Fruit fly (Drosophila melanogaster) whole organism, embryonic: Measurements from ENCODE around the gene Sar1.

ENCODE experiments used
- B-H1 ChIP-seq: fragments of 200-800 bp; sonication (Bioruptor generic); IDR thresholded peaks from 3 replicates; pipeline ENCODE4 v1.3.6; 2022; ENCODE audit warnings: missing biosample characterization, missing genetic modification characterization
- BEAF-32 ChIP-seq: fragments of 200-800 bp; sonication (Bioruptor generic); optimal IDR thresholded peaks from 3 replicates; lab custom pipeline; 2017; ENCODE audit warnings: missing biosample characterization, missing genetic modification characterization, mild to moderate bottlenecking, moderate library complexity, missing genetic modification reagents
- CG10147 ChIP-seq: fragments of 200-800 bp; sonication (Bioruptor generic); optimal IDR thresholded peaks from 2 replicates; lab custom pipeline; 2019; ENCODE audit warnings: missing biosample characterization, mild to moderate bottlenecking, missing genetic modification characterization, moderate library complexity
- CG11247 ChIP-seq: fragments of 200-800 bp; sonication (Bioruptor generic); IDR thresholded peaks from 2 replicates; pipeline ENCODE4 v1.3.6; 2022; ENCODE audit warnings: missing biosample characterization, missing genetic modification characterization
- CG12942 ChIP-seq: fragments of 200-800 bp; sonication (Bioruptor generic); optimal IDR thresholded peaks from 3 replicates; lab custom pipeline; 2016; ENCODE audit warnings: missing biosample characterization, missing genetic modification characterization
- CG14014 ChIP-seq: fragments of 200-800 bp; sonication (Bioruptor generic); IDR thresholded peaks from 2 replicates; pipeline ENCODE4 v1.3.6; 2022; ENCODE audit warnings: missing biosample characterization, missing genetic modification characterization
- CG14860 ChIP-seq: fragments of 200-800 bp; sonication (Bioruptor generic); IDR thresholded peaks from 3 replicates; pipeline ENCODE4 v1.3.6; 2022; ENCODE audit warnings: missing biosample characterization, missing genetic modification characterization; ENCODE audit not compliant: partially characterized antibody
- CG17359 ChIP-seq: fragments of 200-800 bp; sonication (Bioruptor generic); optimal IDR thresholded peaks from 3 replicates; lab custom pipeline; 2018; ENCODE audit warnings: missing biosample characterization, mild to moderate bottlenecking, missing genetic modification characterization, moderate library complexity
- CG17912 ChIP-seq: fragments of 200-800 bp; sonication (Bioruptor generic); optimal IDR thresholded peaks from 2 replicates; lab custom pipeline; 2018; ENCODE audit warnings: missing biosample characterization, mild to moderate bottlenecking, missing genetic modification characterization
- CG3726 ChIP-seq: fragments of 200-800 bp; sonication (Bioruptor generic); IDR thresholded peaks from 3 replicates; pipeline ENCODE4, ENCODE4 v1.3.6; 2022; ENCODE audit warnings: missing biosample characterization, missing genetic modification characterization
- CG3995 ChIP-seq: fragments of 200-800 bp; sonication (Bioruptor generic); optimal IDR thresholded peaks from 3 replicates; lab custom pipeline; 2016; ENCODE audit warnings: missing biosample characterization, missing genetic modification characterization
- CG4282 ChIP-seq: fragments of 200-800 bp; sonication (Bioruptor generic); optimal IDR thresholded peaks from 2 replicates; lab custom pipeline; 2016; ENCODE audit warnings: missing biosample characterization, missing genetic modification characterization
- CG6765 ChIP-seq: fragments of 200-800 bp; sonication (Bioruptor generic); optimal IDR thresholded peaks from 3 replicates; lab custom pipeline; 2017; ENCODE audit warnings: missing biosample characterization, mild to moderate bottlenecking, missing genetic modification characterization
- CG6813 ChIP-seq: fragments of 200-800 bp; sonication (Bioruptor generic); optimal IDR thresholded peaks from 2 replicates; lab custom pipeline; 2017; ENCODE audit warnings: missing biosample characterization, missing genetic modification characterization, mild to moderate bottlenecking, moderate library complexity, missing genetic modification reagents
- CG7556 ChIP-seq: fragments of 200-800 bp; sonication (Bioruptor generic); optimal IDR thresholded peaks from 2 replicates; lab custom pipeline; 2017; ENCODE audit warnings: missing biosample characterization, mild to moderate bottlenecking, missing genetic modification characterization
- CG8089 ChIP-seq: fragments of 200-800 bp; sonication (Bioruptor generic); optimal IDR thresholded peaks from 3 replicates; lab custom pipeline; 2016; ENCODE audit warnings: missing biosample characterization, missing genetic modification characterization
- CG9609 ChIP-seq: fragments of 200-800 bp; sonication (Bioruptor generic); optimal IDR thresholded peaks from 3 replicates; lab custom pipeline; 2016; ENCODE audit warnings: missing biosample characterization, missing genetic modification characterization
- CHES-1-like ChIP-seq: fragments of 200-800 bp; sonication (Bioruptor generic); optimal IDR thresholded peaks from 2 replicates; lab custom pipeline; 2016; ENCODE audit warnings: missing biosample characterization, missing genetic modification characterization
- H15 ChIP-seq: fragments of 200-800 bp; sonication (Bioruptor generic); IDR thresholded peaks from 3 replicates; pipeline ENCODE4 v1.3.6; 2022; ENCODE audit warnings: missing biosample characterization, missing genetic modification characterization
- HmgD ChIP-seq: fragments of 200-800 bp; sonication (Bioruptor generic); optimal IDR thresholded peaks from 3 replicates; lab custom pipeline; 2016; ENCODE audit warnings: missing biosample characterization, missing genetic modification characterization
- Jarid2 ChIP-seq: fragments of 200-800 bp; sonication (Bioruptor generic); optimal IDR thresholded peaks from 3 replicates; lab custom pipeline; 2017; ENCODE audit warnings: mild to moderate bottlenecking, missing biosample characterization, missing genetic modification reagents, missing genetic modification characterization
- Lhr ChIP-seq: fragments of 200-800 bp; sonication (Bioruptor generic); optimal IDR thresholded peaks from 3 replicates; lab custom pipeline; 2017; ENCODE audit warnings: mild to moderate bottlenecking, missing biosample characterization, missing genetic modification reagents, missing genetic modification characterization
- Mad ChIP-seq: fragments of 200-800 bp; sonication (Bioruptor generic); optimal IDR thresholded peaks from 2 replicates; lab custom pipeline; 2016; ENCODE audit warnings: missing biosample characterization, missing genetic modification characterization
- NFAT ChIP-seq: fragments of 200-800 bp; sonication (Bioruptor generic); IDR thresholded peaks from 2 replicates; pipeline ENCODE4 v1.3.6; 2022; ENCODE audit warnings: missing biosample characterization, missing genetic modification characterization
- NfI ChIP-seq: fragments of 200-800 bp; sonication (Bioruptor generic); optimal IDR thresholded peaks from 3 replicates; lab custom pipeline; 2018; ENCODE audit warnings: missing biosample characterization, mild to moderate bottlenecking, missing genetic modification characterization, moderate library complexity
- Rx ChIP-seq: fragments of 200-800 bp; sonication (Bioruptor generic); IDR thresholded peaks from 2 replicates; pipeline ENCODE4 v1.3.6; 2022; ENCODE audit warnings: missing biosample characterization, missing genetic modification characterization
- Tbp ChIP-seq: fragments of >200 bp; optimal IDR thresholded peaks from 2 replicates; lab custom pipeline; 2018; ENCODE audit warnings: missing biosample characterization, missing genetic modification characterization
- Vsx1 ChIP-seq: fragments of 200-800 bp; sonication (Bioruptor generic); optimal IDR thresholded peaks from 2 replicates; lab custom pipeline; 2017; ENCODE audit warnings: missing biosample characterization, mild to moderate bottlenecking, missing genetic modification characterization, missing genetic modification reagents
- amos ChIP-seq: fragments of 200-800 bp; sonication (Bioruptor generic); IDR thresholded peaks from 2 replicates; pipeline ENCODE4 v1.3.6; 2022; ENCODE audit warnings: missing biosample characterization, missing genetic modification characterization; ENCODE audit not compliant: partially characterized antibody
- az2 ChIP-seq: fragments of 200-800 bp; sonication (Bioruptor generic); optimal IDR thresholded peaks from 3 replicates; lab custom pipeline; 2016; ENCODE audit warnings: missing biosample characterization, missing genetic modification characterization
- bigmax ChIP-seq: fragments of 200-800 bp; sonication (Bioruptor generic); optimal IDR thresholded peaks from 2 replicates; lab custom pipeline; 2018; ENCODE audit warnings: missing biosample characterization, mild to moderate bottlenecking, missing genetic modification characterization
- bsh ChIP-seq, 2 experiments: fragments of 200-800 bp; sonication (Bioruptor generic); optimal IDR thresholded peaks; 2 replicates each; lab custom pipeline; 2017 to 2018; ENCODE audit warnings: mild to moderate bottlenecking in 2 of 2, missing biosample characterization in 2 of 2, missing genetic modification characterization in 2 of 2, moderate library complexity in 1 of 2
- cad ChIP-seq: fragments of >200 bp; optimal IDR thresholded peaks from 2 replicates; lab custom pipeline; 2017; ENCODE audit warnings: missing biosample characterization, missing genetic modification characterization
- caup ChIP-seq: fragments of 200-800 bp; sonication (Bioruptor generic); optimal IDR thresholded peaks from 3 replicates; lab custom pipeline; 2017; ENCODE audit warnings: missing biosample characterization, mild to moderate bottlenecking, missing genetic modification characterization, moderate library complexity; ENCODE audit not compliant: severe bottlenecking
- emc ChIP-seq: fragments of 200-800 bp; sonication (Bioruptor generic); optimal IDR thresholded peaks from 2 replicates; lab custom pipeline; 2016; ENCODE audit warnings: missing biosample characterization, missing genetic modification characterization
- eyg ChIP-seq: fragments of 200-800 bp; sonication (Bioruptor generic); optimal IDR thresholded peaks from 3 replicates; lab custom pipeline; 2016; ENCODE audit warnings: missing biosample characterization, missing genetic modification characterization
- ind ChIP-seq: fragments of 200-800 bp; sonication (Bioruptor generic); optimal IDR thresholded peaks from 3 replicates; lab custom pipeline; 2016; ENCODE audit warnings: missing biosample characterization, missing genetic modification characterization
- klu ChIP-seq: fragments of 200-800 bp; sonication (Bioruptor generic); IDR thresholded peaks from 2 replicates; pipeline ENCODE4 v1.3.6; 2022; ENCODE audit warnings: missing biosample characterization, missing genetic modification characterization
- lbe ChIP-seq: fragments of 200-800 bp; sonication (Bioruptor generic); optimal IDR thresholded peaks from 2 replicates; lab custom pipeline; 2016; ENCODE audit warnings: missing biosample characterization, mild to moderate bottlenecking, missing genetic modification characterization
- lola ChIP-seq, 3 experiments: fragments of >200 bp in 2 of 3; fragments of 200-800 bp in 1 of 3; sonication (Bioruptor generic) in 1 of 3; optimal IDR thresholded peaks; 2 replicates each; lab custom pipeline; 2017 to 2019; ENCODE audit warnings: missing biosample characterization in 3 of 3, missing genetic modification characterization in 3 of 3, mild to moderate bottlenecking in 1 of 3, moderate library complexity in 1 of 3
- lov ChIP-seq, 2 experiments: fragments of 200-800 bp in 1 of 2; fragments of >200 bp in 1 of 2; sonication (Bioruptor generic) in 1 of 2; IDR thresholded peaks in 1 of 2; optimal IDR thresholded peaks in 1 of 2; 2 replicates in 1 of 2; 3 replicates in 1 of 2; pipeline versions ENCODE4 v1.3.6 to Lab custom; 2017 to 2022; ENCODE audit warnings: missing biosample characterization in 1 of 2, missing genetic modification characterization in 1 of 2
- salm ChIP-seq: fragments of 200-800 bp; sonication (Bioruptor generic); optimal IDR thresholded peaks from 2 replicates; lab custom pipeline; 2018; ENCODE audit warnings: missing biosample characterization, mild to moderate bottlenecking, missing genetic modification characterization
- sna ChIP-seq: fragments of 200-800 bp; sonication (Bioruptor generic); IDR thresholded peaks from 2 replicates; pipeline ENCODE4 v1.3.6; 2022; ENCODE audit warnings: missing biosample characterization, missing genetic modification characterization; ENCODE audit not compliant: partially characterized antibody
- tap ChIP-seq: fragments of 200-800 bp; optimal IDR thresholded peaks from 3 replicates; lab custom pipeline; 2019; ENCODE audit warnings: missing biosample characterization, mild to moderate bottlenecking, missing genetic modification characterization, moderate library complexity
- tin ChIP-seq: fragments of 200-800 bp; sonication (Bioruptor generic); optimal IDR thresholded peaks from 3 replicates; lab custom pipeline; 2016; ENCODE audit warnings: missing biosample characterization, missing genetic modification characterization
- ttk ChIP-seq: fragments of 200-800 bp; sonication (Bioruptor generic); IDR thresholded peaks from 2 replicates; pipeline ENCODE4 v2.1.2; 2022; ENCODE audit warnings: missing biosample characterization, missing genetic modification characterization
- usp ChIP-seq: fragments of >200 bp; optimal IDR thresholded peaks from 2 replicates; lab custom pipeline; 2017; ENCODE audit warnings: missing biosample characterization, missing genetic modification characterization
- wdn ChIP-seq: fragments of 200-800 bp; sonication (Bioruptor generic); IDR thresholded peaks from 2 replicates; pipeline ENCODE4 v1.3.6; 2022; ENCODE audit warnings: missing biosample characterization, missing genetic modification characterization

The Sar1 gene

DNA sequence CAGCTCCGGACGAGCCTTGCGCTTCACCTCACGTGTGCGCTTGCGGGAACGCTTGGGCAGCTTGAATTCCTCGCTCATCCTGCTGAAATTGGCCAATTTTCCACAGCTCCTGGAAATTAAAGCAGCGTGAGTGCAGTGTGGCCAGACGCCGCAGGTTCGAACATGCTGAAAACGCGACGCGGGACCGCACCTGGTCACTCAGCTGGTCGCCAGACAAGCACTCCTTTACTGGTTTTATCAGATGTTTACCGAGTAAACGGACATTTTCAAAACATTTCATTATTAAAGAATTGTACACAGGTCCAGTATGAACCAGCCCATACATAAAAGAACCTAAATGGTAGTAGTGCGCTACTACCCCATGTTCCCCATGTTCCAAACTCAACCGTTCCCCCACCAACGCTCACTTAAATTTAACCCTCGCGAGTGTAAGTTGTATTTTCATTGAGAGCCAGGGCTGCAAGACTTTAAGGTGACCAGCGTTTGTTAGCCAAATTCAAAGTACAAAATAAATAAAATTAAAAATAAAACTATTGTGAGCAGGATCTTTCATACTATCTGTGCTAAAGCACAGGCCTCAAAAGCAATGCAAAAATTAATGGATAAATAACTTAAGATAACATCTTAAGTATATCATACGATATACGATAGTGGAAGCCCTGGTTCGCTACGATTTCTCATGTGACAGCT is 5.9 kb downstream of the Sar1 start, which contains the start of the genes JMJD6, CG7071 and Muted (continued):
- TF ChIP-seq lola (GFP tag; optimal IDR thresholded peaks at IDR 0.05; lab: Kevin White, UChicago), result peak in 1 of 3 experiments; percentile 88
- peak; percentile 64 for TF ChIP-seq emc (GFP tag; lab: Kevin White, UChicago)
- no peak for TF ChIP-seq lov (optimal IDR thresholded peaks at IDR 0.05; lab: Kevin White, UChicago)
- TF ChIP-seq lov (GFP tag; IDR thresholded peaks at IDR 0.05; lab: Robert Waterston, UW), result peak; percentile 87; the same call in 2 of the 3 replicates
- peak; percentile 90 for TF ChIP-seq Rx (GFP tag; lab: Robert Waterston, UW)
- peak; percentile 88 for TF ChIP-seq CG4282 (GFP tag; lab: Kevin White, UChicago)
- peak; percentile 79 for TF ChIP-seq Vsx1 (GFP tag; lab: Kevin White, UChicago)
- peak; percentile 67 for TF ChIP-seq tap (tag; lab: Kevin White, UChicago)
- TF ChIP-seq CG10147 (GFP tag; lab: Kevin White, UChicago), result peak; percentile 91
- peak; percentile 78 for TF ChIP-seq HmgD (GFP tag; lab: Kevin White, UChicago)
- TF ChIP-seq B-H1, result peak; percentile 86
- peak; percentile 92 for TF ChIP-seq CG14014
- TF ChIP-seq CG17912 (GFP tag; lab: Kevin White, UChicago), result peak; percentile 88
- TF ChIP-seq CG14860, result peak; percentile 58; the same call in 1 of the 3 replicates
- TF ChIP-seq salm (tag; lab: Kevin White, UChicago), result peak; percentile 78
- TF ChIP-seq CG6765, result peak; percentile 81
- peak; percentile 71 for TF ChIP-seq CG3995 (GFP tag; lab: Kevin White, UChicago)
- peak; percentile 91 for TF ChIP-seq lbe
- TF ChIP-seq NfI, result peak; percentile 95
- peak; percentile 83 for TF ChIP-seq Mad (GFP tag; lab: Kevin White, UChicago)
- peak; percentile 83 for TF ChIP-seq CG8089
- peak; percentile 91 for TF ChIP-seq ttk (GFP tag; lab: Robert Waterston, UW)
- no peak for TF ChIP-seq usp (GFP tag; lab: Kevin White, UChicago)
- TF ChIP-seq CG7556, result peak; percentile 85
- TF ChIP-seq klu (GFP tag; lab: Robert Waterston, UW), result peak; percentile 85
- TF ChIP-seq bigmax (GFP tag; lab: Kevin White, UChicago), result no peak
- TF ChIP-seq cad (GFP tag; lab: Kevin White, UChicago), result no peak
- TF ChIP-seq CG11247 (GFP tag; lab: Robert Waterston, UW), result peak; percentile 91
- TF ChIP-seq CHES-1-like (GFP tag; lab: Kevin White, UChicago), result peak; percentile 85
- TF ChIP-seq Tbp (GFP tag; lab: Kevin White, UChicago), result peak; percentile 42
- peak; percentile 90 for TF ChIP-seq CG17359 (tag; lab: Kevin White, UChicago)
- peak; percentile 83 for TF ChIP-seq CG9609 (GFP tag; lab: Kevin White, UChicago)
- TF ChIP-seq Jarid2, result peak; percentile 41
- TF ChIP-seq caup, result peak; percentile 89
- peak; percentile 84 for TF ChIP-seq wdn (GFP tag; lab: Robert Waterston, UW)
- peak; percentile 90 for TF ChIP-seq BEAF-32 (GFP tag; lab: Kevin White, UChicago)
- peak; percentile 94 for TF ChIP-seq az2 (GFP tag; lab: Kevin White, UChicago)
- peak; percentile 32 for TF ChIP-seq CG6813 (GFP tag; lab: Kevin White, UChicago)
- TF ChIP-seq eyg (GFP tag; lab: Kevin White, UChicago), result peak; percentile 81
- TF ChIP-seq NFAT (GFP tag; lab: Robert Waterston, UW), result peak; percentile 89
- peak in 1 of 2 experiments; percentile 91 for TF ChIP-seq bsh (GFP tag; optimal IDR thresholded peaks at IDR 0.05; lab: Kevin White, UChicago)
- peak; percentile 91 for TF ChIP-seq sna (GFP tag; lab: Robert Waterston, UW)
- TF ChIP-seq Lhr (GFP tag; lab: Kevin White, UChicago), result peak; percentile 74
- TF ChIP-seq tin (GFP tag; lab: Kevin White, UChicago), result peak; percentile 96
- TF ChIP-seq CG12942 (GFP tag; lab: Kevin White, UChicago), result peak; percentile 89
- peak; percentile 69 for TF ChIP-seq amos (GFP tag; lab: Robert Waterston, UW)
- TF ChIP-seq CG3726 (GFP tag; lab: Robert Waterston, UW), result peak; percentile 84; the same call in 2 of the 3 replicates
- peak; percentile 87 for TF ChIP-seq H15 (GFP tag; lab: Robert Waterston, UW)
- peak; percentile 93 for TF ChIP-seq ind (GFP tag; lab: Kevin White, UChicago)
